Fruit fly (Drosophila melanogaster): ENCODE data around the gene CG15196.

The CG15196 gene

dm6 chrX:11441829-11442634 is 32.3 kb downstream of the CG15196 start, which contains the start of gene Sk1:
TSS of gene Sk1 (plus strand) at chrX:11442539.
- TF ChIP-seq CG4496 (GFP tag; IDR thresholded peaks at IDR 0.05), result 0 out of 3 replicates have a peak, but pooled peaks have one; percentile 12
- TF ChIP-seq Snoo (tag; optimal IDR thresholded peaks at IDR 0.05), result peak; percentile 19
- TF ChIP-seq CG8159 (tag; optimal IDR thresholded peaks at IDR 0.05), result no peak
- no peak for TF ChIP-seq CG13204 (GFP tag; optimal IDR thresholded peaks at IDR 0.05)
- no peak for TF ChIP-seq rn (GFP tag; IDR thresholded peaks at IDR 0.05)
- no peak for TF ChIP-seq gl (tag; optimal IDR thresholded peaks at IDR 0.05)

- TF ChIP-seq Pif1A (GFP tag; optimal IDR thresholded peaks at IDR 0.05), result peak; percentile 75
- peak; percentile 89 for TF ChIP-seq CG32121 (GFP tag; IDR thresholded peaks at IDR 0.05)
- peak; percentile 66 for TF ChIP-seq CG9948 (tag; optimal IDR thresholded peaks at IDR 0.05)
- peak; percentile 68 for TF ChIP-seq CG8301 (tag; optimal IDR thresholded peaks at IDR 0.05)
- TF ChIP-seq CG4496 (GFP tag; IDR thresholded peaks at IDR 0.05), result peak; percentile 95
- TF ChIP-seq CG17806 (tag; optimal IDR thresholded peaks at IDR 0.05), result peak; percentile 62
- TF ChIP-seq Ets98B (GFP tag; IDR thresholded peaks at IDR 0.05), result peak; percentile 87
- peak; percentile 69 for TF ChIP-seq CG15710 (tag; optimal IDR thresholded peaks at IDR 0.05)
- peak; percentile 94 for TF ChIP-seq fd96Ca (GFP tag; IDR thresholded peaks at IDR 0.05)
- no peak for TF ChIP-seq CG13204 (GFP tag; optimal IDR thresholded peaks at IDR 0.05)
- peak; percentile 70; the same call in 1 of the 2 replicates for TF ChIP-seq CG10348 (GFP tag; IDR thresholded peaks at IDR 0.05)
- peak; percentile 76 for TF ChIP-seq Pif1B (GFP tag; optimal IDR thresholded peaks at IDR 0.05)
- TF ChIP-seq rn (GFP tag; IDR thresholded peaks at IDR 0.05), result 0 out of 2 replicates have a peak, but pooled peaks have one; percentile 45
- peak; percentile 87 for TF ChIP-seq CG12605 (GFP tag; IDR thresholded peaks at IDR 0.05)
- peak; percentile 72 for TF ChIP-seq CG34367 (tag; optimal IDR thresholded peaks at IDR 0.05)
- TF ChIP-seq CG14655 (GFP tag; optimal IDR thresholded peaks at IDR 0.05), result peak; percentile 76
- TF ChIP-seq D1 (tag; optimal IDR thresholded peaks at IDR 0.05), result no peak
- peak; percentile 50 for TF ChIP-seq gl (tag; optimal IDR thresholded peaks at IDR 0.05)
- TF ChIP-seq Snoo (tag; optimal IDR thresholded peaks at IDR 0.05), result peak; percentile 76
- peak; percentile 68 for TF ChIP-seq CG8159 (tag; optimal IDR thresholded peaks at IDR 0.05)
- no peak for TF ChIP-seq EcR (GFP tag; optimal IDR thresholded peaks at IDR 0.05)
These were observed 37.2 kb downstream of the CG15196 start for dm6 chrX:11446792-11447405.

DNA sequence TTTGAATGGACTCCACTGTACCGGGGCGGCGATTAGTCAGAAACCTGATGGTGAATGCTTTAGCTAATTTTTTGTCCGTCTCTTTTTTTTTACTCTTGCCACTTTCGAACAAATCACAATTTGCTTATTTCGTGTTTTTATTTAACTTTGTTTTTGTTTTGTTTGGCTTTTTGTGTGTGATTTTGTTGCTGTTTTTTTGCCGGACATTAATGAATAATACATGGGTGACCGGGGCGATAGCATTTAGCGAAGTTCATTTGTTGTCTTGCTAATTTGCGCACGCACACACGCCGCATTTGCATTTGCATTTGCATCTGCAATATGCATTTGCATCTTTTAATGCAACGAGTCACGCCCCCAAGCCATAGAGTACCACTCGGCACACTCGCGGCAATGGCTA is 38.9 kb downstream of the CG15196 start:
- TF ChIP-seq CG14655 (GFP tag; optimal IDR thresholded peaks at IDR 0.05) (no peak), Pif1B (GFP tag; optimal IDR thresholded peaks at IDR 0.05) (no peak), Ets98B (GFP tag; IDR thresholded peaks at IDR 0.05) (0 out of 2 replicates have a peak, but pooled peaks have one; percentile 27), CG9948 (tag; optimal IDR thresholded peaks at IDR 0.05) (no peak), CG17806 (tag; optimal IDR thresholded peaks at IDR 0.05) (no peak)

dm6 chrX:11449476-11450119 is 39.9 kb downstream of the CG15196 start:
- no peak for TF ChIP-seq CG13204 (GFP tag; optimal IDR thresholded peaks at IDR 0.05)
- peak; percentile 24 for TF ChIP-seq CG34367 (tag; optimal IDR thresholded peaks at IDR 0.05)
- peak; percentile 63 for TF ChIP-seq Ets98B (GFP tag; IDR thresholded peaks at IDR 0.05)
- peak; percentile 24 for TF ChIP-seq CG9948 (tag; optimal IDR thresholded peaks at IDR 0.05)
- TF ChIP-seq CG32121 (GFP tag; IDR thresholded peaks at IDR 0.05), result peak; percentile 61; the same call in 1 of the 2 replicates
- peak; percentile 55 for TF ChIP-seq Pif1A (GFP tag; optimal IDR thresholded peaks at IDR 0.05)
- TF ChIP-seq rn (GFP tag; IDR thresholded peaks at IDR 0.05), result no peak
- TF ChIP-seq CG14655 (GFP tag; optimal IDR thresholded peaks at IDR 0.05), result peak; percentile 51
- peak; percentile 51 for TF ChIP-seq CG15710 (tag; optimal IDR thresholded peaks at IDR 0.05)
- no peak for TF ChIP-seq gl (tag; optimal IDR thresholded peaks at IDR 0.05)
- TF ChIP-seq Pif1B (GFP tag; optimal IDR thresholded peaks at IDR 0.05), result peak; percentile 12
- TF ChIP-seq CG12605 (GFP tag; IDR thresholded peaks at IDR 0.05), result peak; percentile 46; the same call in 1 of the 2 replicates
- no peak for TF ChIP-seq D1 (tag; optimal IDR thresholded peaks at IDR 0.05)
- peak; percentile 5 for TF ChIP-seq CG17806 (tag; optimal IDR thresholded peaks at IDR 0.05)
- peak; percentile 40 for TF ChIP-seq CG8301 (tag; optimal IDR thresholded peaks at IDR 0.05)
- TF ChIP-seq fd96Ca (GFP tag; IDR thresholded peaks at IDR 0.05), result peak; percentile 62; the same call in 2 of the 3 replicates
- no peak for TF ChIP-seq EcR (GFP tag; optimal IDR thresholded peaks at IDR 0.05)
- TF ChIP-seq Snoo (tag; optimal IDR thresholded peaks at IDR 0.05), result peak; percentile 75
- peak; percentile 38 for TF ChIP-seq CG8159 (tag; optimal IDR thresholded peaks at IDR 0.05)
- peak; percentile 82 for TF ChIP-seq CG4496 (GFP tag; IDR thresholded peaks at IDR 0.05)
- no peak for TF ChIP-seq CG10348 (GFP tag; IDR thresholded peaks at IDR 0.05)

- TF ChIP-seq Ets98B (GFP tag; IDR thresholded peaks at IDR 0.05) (no peak), CG9948 (tag; optimal IDR thresholded peaks at IDR 0.05) (no peak), CG13204 (GFP tag; optimal IDR thresholded peaks at IDR 0.05) (no peak), CG4496 (GFP tag; IDR thresholded peaks at IDR 0.05) (no peak), EcR (GFP tag; optimal IDR thresholded peaks at IDR 0.05) (no peak), CG8159 (tag; optimal IDR thresholded peaks at IDR 0.05) (no peak), D1 (tag; optimal IDR thresholded peaks at IDR 0.05) (no peak), CG34367 (tag; optimal IDR thresholded peaks at IDR 0.05) (no peak), CG10348 (GFP tag; IDR thresholded peaks at IDR 0.05) (no peak), CG15710 (tag; optimal IDR thresholded peaks at IDR 0.05) (no peak), fd96Ca (GFP tag; IDR thresholded peaks at IDR 0.05) (no peak), gl (tag; optimal IDR thresholded peaks at IDR 0.05) (no peak), CG8301 (tag; optimal IDR thresholded peaks at IDR 0.05) (no peak), Pif1B (GFP tag; optimal IDR thresholded peaks at IDR 0.05) (no peak), CG17806 (tag; optimal IDR thresholded peaks at IDR 0.05) (no peak)
These were observed 40.7 kb downstream of the CG15196 start for dm6 chrX:11450406-11450805.
